Fruit fly (Drosophila melanogaster) whole organism, embryonic: ENCODE data around the gene His3.3B.

ENCODE experiments used
- BEAF-32 ChIP-seq: fragments of 200-800 bp; sonication (Bioruptor generic); optimal IDR thresholded peaks from 3 replicates; lab custom pipeline; 2017; ENCODE audit warnings: missing biosample characterization, missing genetic modification characterization, mild to moderate bottlenecking, moderate library complexity, missing genetic modification reagents
- CG12219 ChIP-seq: fragments of 200-800 bp; sonication (Bioruptor generic); optimal IDR thresholded peaks from 3 replicates; lab custom pipeline; 2018; ENCODE audit warnings: missing biosample characterization, mild to moderate bottlenecking, missing genetic modification characterization
- CG13287 ChIP-seq: fragments of 200-800 bp; sonication (Bioruptor generic); IDR thresholded peaks from 2 replicates; pipeline ENCODE4 v1.3.6; 2022; ENCODE audit warnings: missing biosample characterization, missing genetic modification characterization; ENCODE audit not compliant: partially characterized antibody
- CG14710 ChIP-seq: fragments of 200-800 bp; sonication (Bioruptor generic); optimal IDR thresholded peaks from 3 replicates; lab custom pipeline; 2019; ENCODE audit warnings: missing biosample characterization, mild to moderate bottlenecking, missing genetic modification characterization, moderate library complexity
- CG1529 ChIP-seq: fragments of 200-800 bp; sonication (Bioruptor generic); optimal IDR thresholded peaks from 3 replicates; lab custom pipeline; 2018; ENCODE audit warnings: missing biosample characterization, missing genetic modification characterization
- CG17829 ChIP-seq: fragments of 200-800 bp; optimal IDR thresholded peaks from 2 replicates; lab custom pipeline; 2019; ENCODE audit warnings: missing biosample characterization, mild to moderate bottlenecking, missing genetic modification characterization, moderate library complexity
- CG2116 ChIP-seq: fragments of 200-800 bp; sonication (Bioruptor generic); optimal IDR thresholded peaks from 3 replicates; lab custom pipeline; 2018; ENCODE audit warnings: missing biosample characterization, mild to moderate bottlenecking, missing genetic modification characterization
- CG32772 ChIP-seq: fragments of 200-800 bp; sonication (Bioruptor generic); IDR thresholded peaks from 2 replicates; pipeline ENCODE4 v1.3.6; 2022; ENCODE audit warnings: missing biosample characterization, missing genetic modification characterization
- CG33557 ChIP-seq: fragments of 200-800 bp; sonication (Bioruptor generic); optimal IDR thresholded peaks from 2 replicates; lab custom pipeline; 2019; ENCODE audit warnings: missing biosample characterization, mild to moderate bottlenecking, missing genetic modification characterization, moderate library complexity
- CG34224 ChIP-seq: fragments of 200-800 bp; sonication (Bioruptor generic); IDR thresholded peaks from 3 replicates; pipeline ENCODE4 v1.3.6; 2022; ENCODE audit warnings: missing biosample characterization, missing genetic modification characterization; ENCODE audit not compliant: partially characterized antibody
- CG34422 ChIP-seq: fragments of 200-800 bp; sonication (Bioruptor generic); IDR thresholded peaks from 3 replicates; pipeline ENCODE4 v1.3.6; 2022; ENCODE audit warnings: missing biosample characterization, missing genetic modification characterization
- CG3995 ChIP-seq: fragments of 200-800 bp; sonication (Bioruptor generic); optimal IDR thresholded peaks from 3 replicates; lab custom pipeline; 2016; ENCODE audit warnings: missing biosample characterization, missing genetic modification characterization
- CG42726 ChIP-seq: fragments of 200-800 bp; sonication (Bioruptor generic); IDR thresholded peaks from 2 replicates; pipeline ENCODE4 v1.3.6; 2022; ENCODE audit warnings: missing biosample characterization, missing genetic modification characterization; ENCODE audit not compliant: partially characterized antibody
- CG6813 ChIP-seq: fragments of 200-800 bp; sonication (Bioruptor generic); optimal IDR thresholded peaks from 2 replicates; lab custom pipeline; 2017; ENCODE audit warnings: missing biosample characterization, missing genetic modification characterization, mild to moderate bottlenecking, moderate library complexity, missing genetic modification reagents
- CG7786 ChIP-seq: fragments of 200-800 bp; sonication (Bioruptor generic); optimal IDR thresholded peaks from 2 replicates; lab custom pipeline; 2016; ENCODE audit warnings: missing biosample characterization, missing genetic modification characterization
- CG9797 ChIP-seq: fragments of 200-800 bp; sonication (Bioruptor generic); optimal IDR thresholded peaks from 3 replicates; lab custom pipeline; 2018; ENCODE audit warnings: missing biosample characterization, mild to moderate bottlenecking, missing genetic modification characterization
- CoRest ChIP-seq: fragments of 200-800 bp; sonication (Bioruptor generic); optimal IDR thresholded peaks from 3 replicates; lab custom pipeline; 2018; ENCODE audit warnings: missing biosample characterization, mild to moderate bottlenecking, missing genetic modification characterization, moderate library complexity
- Dll ChIP-seq: fragments of 200-800 bp; sonication (Bioruptor generic); IDR thresholded peaks from 4 replicates; pipeline ENCODE4 v1.3.6; 2022; ENCODE audit warnings: missing biosample characterization, missing genetic modification characterization; ENCODE audit not compliant: partially characterized antibody
- Dp ChIP-seq: fragments of 200-800 bp; sonication (Bioruptor generic); optimal IDR thresholded peaks from 2 replicates; lab custom pipeline; 2018; ENCODE audit warnings: missing biosample characterization, mild to moderate bottlenecking, missing genetic modification characterization, moderate library complexity
- Dref ChIP-seq: fragments of 200-800 bp; sonication (Bioruptor generic); IDR thresholded peaks from 2 replicates; pipeline ENCODE4 v1.3.6; 2022; ENCODE audit warnings: missing biosample characterization, missing genetic modification characterization
- E2f2 ChIP-seq: fragments of 200-800 bp; sonication (Bioruptor generic); IDR thresholded peaks from 2 replicates; pipeline ENCODE4 v1.3.6; 2022; ENCODE audit warnings: missing biosample characterization, missing genetic modification characterization
- GATAe ChIP-seq: fragments of 200-800 bp; sonication (Bioruptor generic); conservative IDR thresholded peaks from 2 replicates; pipeline ENCODE4 v1.3.6; 2022; ENCODE audit warnings: missing biosample characterization, missing genetic modification characterization
- Gug ChIP-seq: fragments of 200-800 bp; sonication (Bioruptor generic); IDR thresholded peaks from 4 replicates; pipeline ENCODE4 v1.3.6; 2022; ENCODE audit warnings: missing biosample characterization, missing genetic modification characterization
- HLH4C ChIP-seq: fragments of 200-800 bp; sonication (Bioruptor generic); IDR thresholded peaks from 3 replicates; pipeline ENCODE4 v1.3.6; 2022; ENCODE audit warnings: missing biosample characterization, missing genetic modification characterization; ENCODE audit not compliant: partially characterized antibody
- MBD-R2 ChIP-seq: fragments of 200-800 bp; sonication (Bioruptor generic); IDR thresholded peaks from 2 replicates; pipeline ENCODE4 v1.3.6; 2022; ENCODE audit warnings: missing biosample characterization, missing genetic modification characterization
- MESR4 ChIP-seq: fragments of 200-800 bp; sonication (Bioruptor generic); optimal IDR thresholded peaks from 2 replicates; lab custom pipeline; 2018; ENCODE audit warnings: missing biosample characterization, mild to moderate bottlenecking, missing genetic modification characterization, moderate library complexity
- Scr ChIP-seq: fragments of 200-800 bp; sonication (Bioruptor generic); IDR thresholded peaks from 2 replicates; pipeline ENCODE4 v1.3.6; 2022; ENCODE audit warnings: missing biosample characterization, missing genetic modification characterization; ENCODE audit not compliant: partially characterized antibody
- Sin3A ChIP-seq: fragments of >200 bp; optimal IDR thresholded peaks from 2 replicates; lab custom pipeline; 2018
- Sry-δ ChIP-seq: fragments of 200-800 bp; sonication (Bioruptor generic); optimal IDR thresholded peaks from 2 replicates; lab custom pipeline; 2016; ENCODE audit warnings: missing biosample characterization, missing genetic modification characterization
- Usf ChIP-seq: fragments of 200-800 bp; sonication (Bioruptor generic); optimal IDR thresholded peaks from 2 replicates; lab custom pipeline; 2017; ENCODE audit warnings: missing genotype, missing biosample characterization, missing genetic modification characterization
- YL-1 ChIP-seq: fragments of 200-800 bp; sonication (Bioruptor generic); optimal IDR thresholded peaks from 3 replicates; lab custom pipeline; 2017; ENCODE audit warnings: missing biosample characterization, mild to moderate bottlenecking, missing genetic modification characterization
- amos ChIP-seq: fragments of 200-800 bp; sonication (Bioruptor generic); IDR thresholded peaks from 2 replicates; pipeline ENCODE4 v1.3.6; 2022; ENCODE audit warnings: missing biosample characterization, missing genetic modification characterization; ENCODE audit not compliant: partially characterized antibody
- bbx ChIP-seq: fragments of 200-800 bp; sonication (Bioruptor generic); IDR thresholded peaks from 2 replicates; pipeline ENCODE4 v1.3.6; 2022; ENCODE audit warnings: missing biosample characterization, missing genetic modification characterization; ENCODE audit not compliant: partially characterized antibody
- bigmax ChIP-seq: fragments of 200-800 bp; sonication (Bioruptor generic); optimal IDR thresholded peaks from 2 replicates; lab custom pipeline; 2018; ENCODE audit warnings: missing biosample characterization, mild to moderate bottlenecking, missing genetic modification characterization
- crp ChIP-seq, 2 experiments: fragments of 200-800 bp; sonication (Bioruptor generic); optimal IDR thresholded peaks; 2 replicates in 1 of 2; 3 replicates in 1 of 2; lab custom pipeline; 2017; ENCODE audit warnings: missing biosample characterization in 2 of 2, missing genetic modification characterization in 2 of 2, mild to moderate bottlenecking in 1 of 2, moderate library complexity in 1 of 2
- eyg ChIP-seq: fragments of 200-800 bp; sonication (Bioruptor generic); optimal IDR thresholded peaks from 3 replicates; lab custom pipeline; 2016; ENCODE audit warnings: missing biosample characterization, missing genetic modification characterization
- gfzf ChIP-seq: fragments of 200-800 bp; sonication (Bioruptor generic); optimal IDR thresholded peaks from 2 replicates; lab custom pipeline; 2016; ENCODE audit warnings: missing biosample characterization, mild to moderate bottlenecking, missing genetic modification characterization, moderate library complexity
- hbn ChIP-seq: fragments of 200-800 bp; sonication (Bioruptor generic); IDR thresholded peaks from 2 replicates; pipeline ENCODE4 v1.3.6; 2022; ENCODE audit warnings: missing biosample characterization, missing genetic modification characterization; ENCODE audit not compliant: partially characterized antibody
- jing ChIP-seq: fragments of 200-800 bp; sonication (Bioruptor generic); optimal IDR thresholded peaks from 2 replicates; lab custom pipeline; 2018; ENCODE audit warnings: missing biosample characterization, mild to moderate bottlenecking, missing genetic modification characterization
- nmo ChIP-seq: fragments of 200-800 bp; sonication (Bioruptor generic); optimal IDR thresholded peaks from 2 replicates; lab custom pipeline; 2018; ENCODE audit warnings: missing biosample characterization, mild to moderate bottlenecking, missing genetic modification characterization, moderate library complexity
- sd ChIP-seq: fragments of 200-800 bp; sonication (Bioruptor generic); optimal IDR thresholded peaks from 3 replicates; lab custom pipeline; 2018; ENCODE audit warnings: missing biosample characterization, mild to moderate bottlenecking, missing genetic modification characterization, moderate library complexity
- sens-2 ChIP-seq: fragments of 200-800 bp; sonication (Bioruptor generic); IDR thresholded peaks from 2 replicates; pipeline ENCODE4 v1.3.6; 2022; ENCODE audit warnings: missing biosample characterization, missing genetic modification characterization
- sim ChIP-seq: fragments of 200-800 bp; sonication (Bioruptor generic); IDR thresholded peaks from 2 replicates; pipeline ENCODE4 v1.3.6; 2022; ENCODE audit warnings: missing biosample characterization, missing genetic modification characterization
- sqz ChIP-seq: fragments of 200-800 bp; sonication (Bioruptor generic); optimal IDR thresholded peaks from 3 replicates; lab custom pipeline; 2018; ENCODE audit warnings: missing biosample characterization, mild to moderate bottlenecking, missing genetic modification characterization
- stc ChIP-seq: fragments of 200-800 bp; sonication (Bioruptor generic); IDR thresholded peaks from 2 replicates; pipeline ENCODE4 v1.3.6; 2022; ENCODE audit warnings: missing biosample characterization, missing genetic modification characterization
- unc-4 ChIP-seq: fragments of 200-800 bp; sonication (Bioruptor generic); IDR thresholded peaks from 2 replicates; pipeline ENCODE4 v1.3.6; 2022; ENCODE audit warnings: missing biosample characterization, missing genetic modification characterization; ENCODE audit not compliant: partially characterized antibody
- vnd ChIP-seq: fragments of 200-800 bp; sonication (Bioruptor generic); IDR thresholded peaks from 3 replicates; pipeline ENCODE4 v1.3.6; 2022; ENCODE audit warnings: missing biosample characterization, missing genetic modification characterization; ENCODE audit not compliant: partially characterized antibody

His3.3B gene

DNA sequence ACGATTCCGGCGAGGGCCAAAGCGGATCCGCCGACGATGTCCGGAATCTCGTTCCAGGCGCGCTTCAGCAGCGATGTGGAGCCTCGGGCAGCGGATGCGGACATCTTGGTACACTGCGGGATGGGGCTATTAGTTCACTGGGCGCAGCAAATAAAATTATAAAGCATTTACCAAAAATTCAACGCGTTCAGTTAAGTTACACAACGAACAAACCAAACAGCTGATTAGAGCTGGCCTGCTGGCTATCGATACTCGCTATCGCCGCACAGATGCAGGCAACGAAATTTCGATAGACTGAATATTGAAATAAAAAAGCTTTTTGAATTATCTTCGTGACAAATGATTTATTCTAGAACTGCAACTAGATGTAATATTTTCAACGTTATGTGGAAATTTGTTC is 3.3 kb upstream of the His3.3B start, which contains the start of gene NdufA3 (continued):
- TF ChIP-seq MBD-R2 (peak; percentile 82), CoRest (tag; lab: Kevin White, UChicago) (no peak), crp (GFP tag; optimal IDR thresholded peaks at IDR 0.05; lab: Kevin White, UChicago) (peak; percentile 3 to 87), Dll (GFP tag; lab: Robert Waterston, UW) (peak; percentile 83), jing (GFP tag; lab: Kevin White, UChicago) (no peak), Scr (GFP tag; lab: Robert Waterston, UW) (peak; percentile 83), Usf (GFP tag; lab: Kevin White, UChicago) (no peak), eyg (GFP tag; lab: Kevin White, UChicago) (no peak), CG1529 (GFP tag; lab: Kevin White, UChicago) (no peak), MESR4 (peak; percentile 77), CG3995 (GFP tag; lab: Kevin White, UChicago) (peak; percentile 85), CG7786 (GFP tag; lab: Kevin White, UChicago) (no peak), CG42726 (GFP tag; lab: Robert Waterston, UW) (peak; percentile 73; the same call in 1 of the 2 replicates), sim (GFP tag; lab: Robert Waterston, UW) (no peak), CG12219 (no peak), sens-2 (GFP tag; lab: Robert Waterston, UW) (no peak), CG6813 (GFP tag; lab: Kevin White, UChicago) (no peak), CG9797 (GFP tag; lab: Kevin White, UChicago) (peak; percentile 25), CG17829 (tag; lab: Kevin White, UChicago) (peak; percentile 11)
- TF ChIP-seq, all 482 proteins: peak for 61

DNA sequence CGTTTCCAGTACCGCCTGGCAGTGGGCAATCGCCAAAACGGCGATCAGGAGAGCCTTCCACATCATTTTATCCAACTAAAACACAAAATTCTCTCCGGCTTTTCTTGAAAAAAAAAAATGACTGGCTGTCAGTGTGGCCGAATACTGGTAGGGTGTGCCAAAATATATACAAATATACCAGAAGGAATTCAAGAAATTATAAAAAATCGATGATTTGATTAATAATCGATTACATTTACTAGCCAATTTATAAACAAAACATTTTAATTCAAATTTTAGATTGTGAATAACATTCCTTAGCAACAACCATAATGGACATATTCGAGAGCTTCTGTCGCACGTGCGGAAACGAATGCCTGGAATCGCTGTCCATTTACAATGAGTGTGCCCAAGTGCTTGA is 1.9 kb upstream of the His3.3B start, which contains the start of the genes Ost48 and Dlip1:
Gene Ost48 (minus strand): TSS at position 150 of the 400 bp plus-strand sequence.
Gene Dlip1 (plus strand): TSS at position 257 of the 400 bp plus-strand sequence.
- TF ChIP-seq CG13287 (GFP tag; lab: Robert Waterston, UW) (peak; percentile 61; the same call in 1 of the 2 replicates), vnd (0 out of 3 replicates have a peak, but pooled peaks have one; percentile 30), unc-4 (GFP tag; lab: Robert Waterston, UW) (peak; percentile 52; the same call in 1 of the 2 replicates), gfzf (peak; percentile 64), Dp (peak; percentile 51), HLH4C (peak; percentile 39; the same call in 1 of the 3 replicates), amos (GFP tag; lab: Robert Waterston, UW) (peak; percentile 43; the same call in 1 of the 2 replicates), E2f2 (GFP tag; lab: Robert Waterston, UW) (peak; percentile 65), CG34422 (peak; percentile 50; the same call in 1 of the 3 replicates), CG2116 (GFP tag; lab: Kevin White, UChicago) (peak; percentile 40), bbx (0 out of 2 replicates have a peak, but pooled peaks have one; percentile 25), bigmax (GFP tag; lab: Kevin White, UChicago) (peak; percentile 71), Sry-δ (peak; percentile 40), CG34224 (GFP tag; lab: Robert Waterston, UW) (peak; percentile 28; the same call in 1 of the 3 replicates), CG14710 (tag; lab: Kevin White, UChicago) (peak; percentile 12), stc (GFP tag; lab: Robert Waterston, UW) (no peak), sd (tag; lab: Kevin White, UChicago) (peak; percentile 34), sqz (GFP tag; lab: Kevin White, UChicago) (peak; percentile 77), BEAF-32 (GFP tag; lab: Kevin White, UChicago) (peak; percentile 61), crp (GFP tag; optimal IDR thresholded peaks at IDR 0.05; lab: Kevin White, UChicago) (peak in 1 of 2 experiments; percentile 18), Sin3A (lab: Kevin White, UChicago) (peak; percentile 24), GATAe (GFP tag; lab: Robert Waterston, UW) (no peak), Dref (GFP tag; lab: Robert Waterston, UW) (peak; percentile 67), nmo (no peak), CG33557 (GFP tag; lab: Kevin White, UChicago) (no peak), YL-1 (peak; percentile 37), MESR4 (peak; percentile 28), Gug (GFP tag; lab: Robert Waterston, UW) (no peak), Scr (GFP tag; lab: Robert Waterston, UW) (peak; percentile 49; the same call in 1 of the 2 replicates), hbn (peak; percentile 46), CG32772 (peak; percentile 45; the same call in 1 of the 2 replicates)
